Worm (Caenorhabditis elegans) whole organism, L2 larva: ENCODE results near the gene pigm-1.

Source experiments
- C34F6.9 ChIP-seq: fragments of 150-350 bp; optimal IDR thresholded peaks from 2 replicates; lab custom pipeline; 2014; ENCODE audit warnings: missing biosample characterization, missing genetic modification characterization
- aly-2 ChIP-seq: fragments of 150-350 bp; optimal IDR thresholded peaks from 2 replicates; lab custom pipeline; 2014; ENCODE audit warnings: missing biosample characterization, missing genetic modification characterization
- ama-1 ChIP-seq: fragments of 150-350 bp; optimal IDR thresholded peaks from 2 replicates; lab custom pipeline; 2018; ENCODE audit warnings: inconsistent platforms
- egl-27 ChIP-seq: sonication (generic microtip); optimal IDR thresholded peaks from 3 replicates; lab custom pipeline; 2017; ENCODE audit warnings: missing biosample characterization, missing genetic modification reagents, missing genetic modification characterization
- elt-1 ChIP-seq: fragments of 150-350 bp; optimal IDR thresholded peaks from 2 replicates; lab custom pipeline; 2014; ENCODE audit warnings: missing biosample characterization, missing genetic modification characterization
- elt-3 ChIP-seq: sonication (generic microtip); optimal IDR thresholded peaks from 2 replicates; lab custom pipeline; 2017; ENCODE audit warnings: missing biosample characterization, missing genetic modification characterization
- nhr-12 ChIP-seq: fragments of 150-350 bp; optimal IDR thresholded peaks from 2 replicates; lab custom pipeline; 2014; ENCODE audit warnings: missing biosample characterization, missing genetic modification characterization
- nhr-237 ChIP-seq: fragments of 150-350 bp; optimal IDR thresholded peaks from 2 replicates; lab custom pipeline; 2014; ENCODE audit warnings: missing biosample characterization, missing genetic modification characterization
- nhr-25 ChIP-seq: fragments of 150-350 bp; sonication (generic microtip); optimal IDR thresholded peaks from 3 replicates; lab custom pipeline; 2014; ENCODE audit warnings: missing biosample characterization, missing genetic modification characterization
- skn-1 ChIP-seq: sonication (generic microtip); optimal IDR thresholded peaks from 2 replicates; lab custom pipeline; 2017; ENCODE audit warnings: missing biosample characterization, missing genetic modification characterization
- unc-39 ChIP-seq: fragments of 150-350 bp; optimal IDR thresholded peaks from 2 replicates; lab custom pipeline; 2014; ENCODE audit warnings: missing biosample characterization, missing genetic modification characterization
- unc-62 ChIP-seq: fragments of 150-350 bp; optimal IDR thresholded peaks from 2 replicates; lab custom pipeline; 2014; ENCODE audit warnings: missing biosample characterization, missing genetic modification reagents, missing genetic modification characterization
- ztf-11 ChIP-seq: sonication (generic microtip); optimal IDR thresholded peaks from 2 replicates; lab custom pipeline; 2017; ENCODE audit warnings: missing biosample characterization, missing genetic modification characterization
- ztf-4 ChIP-seq: fragments of 150-350 bp; optimal IDR thresholded peaks from 2 replicates; lab custom pipeline; 2014; ENCODE audit warnings: missing biosample characterization, missing genetic modification characterization

DNA sequence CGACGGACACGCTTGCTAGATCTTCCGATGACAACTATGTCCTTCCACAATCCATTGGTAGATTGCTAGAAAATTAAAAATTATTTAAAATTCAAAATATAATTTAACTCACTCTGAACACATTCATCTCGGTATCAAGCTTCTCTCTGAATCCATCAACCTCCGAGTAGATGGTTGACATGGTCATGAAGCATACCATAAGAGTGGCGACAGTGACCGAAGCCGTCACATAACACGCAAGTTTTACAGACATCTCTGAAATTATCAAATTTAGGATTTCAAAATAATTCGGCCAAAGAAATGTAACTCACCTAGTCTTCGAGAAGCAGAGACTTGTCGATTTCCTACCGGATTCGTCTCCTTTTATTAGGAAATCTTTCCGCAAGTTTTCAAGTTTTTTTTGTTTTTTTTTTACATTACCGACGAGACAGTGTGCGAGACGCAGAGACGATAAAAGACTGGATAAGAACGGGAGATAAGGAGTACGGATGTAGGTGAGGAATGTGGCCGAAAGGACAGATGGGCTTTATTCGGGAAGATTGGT lies 10.7 kb upstream of the pigm-1 start, which contains the start of gene sqt-1:
- TF ChIP-seq unc-62 (GFP tag; lab: Kevin White, UChicago) (no peak), ama-1 (peak; percentile 69), C34F6.9 (tag; lab: Kevin White, UChicago) (no peak), elt-3 (tag; lab: Kevin White, UChicago) (no peak), unc-39 (tag; lab: Kevin White, UChicago) (no peak), elt-1 (tag; lab: Kevin White, UChicago) (no peak), egl-27 (tag; lab: Kevin White, UChicago) (no peak), nhr-25 (no peak), ztf-4 (no peak), ztf-11 (no peak), skn-1 (tag; lab: Kevin White, UChicago) (no peak), nhr-237 (tag; lab: Kevin White, UChicago) (no peak), aly-2 (no peak), nhr-12 (tag; lab: Kevin White, UChicago) (no peak)
